Fruit fly (Drosophila melanogaster): ENCODE data around the gene Hsc70-2.

DNA sequence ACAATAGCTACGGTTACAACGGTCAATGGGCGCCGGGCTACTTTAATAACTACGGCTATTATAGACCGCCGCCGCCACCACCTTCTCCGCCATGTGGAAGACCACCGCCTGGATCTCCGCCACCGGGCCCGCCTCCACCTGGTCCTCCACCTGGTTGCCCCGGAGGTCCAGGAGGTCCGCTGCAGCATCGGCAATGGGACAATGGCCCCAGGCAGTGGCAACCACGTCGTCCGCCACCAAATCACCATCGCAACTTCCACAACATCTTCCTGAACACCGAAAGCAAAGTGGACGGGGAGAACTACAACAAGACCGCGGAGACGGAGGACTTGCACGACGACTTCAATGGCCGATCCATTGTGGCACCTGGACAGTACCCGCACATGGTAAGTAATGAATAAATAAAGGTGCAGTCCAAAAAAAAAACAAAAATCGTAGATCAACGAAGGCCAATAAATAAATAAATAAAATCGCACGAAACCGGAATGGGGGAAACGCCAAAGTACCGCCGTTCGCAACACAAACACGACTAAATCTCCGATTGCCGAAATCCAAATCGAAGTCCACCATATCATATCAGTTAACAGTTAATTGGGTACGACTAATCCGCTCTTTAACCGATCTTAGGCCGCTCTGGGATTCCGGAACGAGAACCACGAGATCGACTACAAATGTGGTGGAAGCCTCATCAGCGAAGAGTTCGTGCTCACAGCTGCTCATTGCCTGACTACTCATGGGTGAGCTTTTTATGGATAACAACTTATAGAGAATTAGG is 2.1 kb upstream of the Hsc70-2 start, which contains the start of gene snk:
- TF ChIP-seq Eip93F (GFP tag; optimal IDR thresholded peaks at IDR 0.05) (no peak), OdsH (GFP tag; optimal IDR thresholded peaks at IDR 0.05) (no peak), CG8119 (GFP tag; IDR thresholded peaks at IDR 0.05) (no peak), Hr39 (GFP tag; optimal IDR thresholded peaks at IDR 0.05) (no peak), acj6 (GFP tag; optimal IDR thresholded peaks at IDR 0.05) (no peak), CG8632 (GFP tag; optimal IDR thresholded peaks at IDR 0.05) (no peak), Hr38 (GFP tag; optimal IDR thresholded peaks at IDR 0.05) (no peak), Lpt (GFP tag; optimal IDR thresholded peaks at IDR 0.05) (no peak), dsx (GFP tag; optimal IDR thresholded peaks at IDR 0.05; ENCODE audit: poor library complexity, severe bottlenecking) (no peak)

Measured in whole organism, prepupa.